Worm (Caenorhabditis elegans): ENCODE results near the gene T01B6.1.

- TF ChIP-seq ama-1 (optimal IDR thresholded peaks at IDR 0.05) (no peak), ama-1 (GFP tag; optimal IDR thresholded peaks at IDR 0.05) (no peak), T07F8.4 (tag; optimal IDR thresholded peaks at IDR 0.05) (no peak)
Measured at ce11 chrX:2375300-2376035, 40.0 kb downstream of the T01B6.1 start, which contains the start of gene F47G3.3.
